Worm (Caenorhabditis elegans) whole organism, early embryonic: ENCODE measurements around the gene pir-1.

Source experiments
- B0310.2 ChIP-seq: sonication (generic microtip); optimal IDR thresholded peaks from 2 replicates; lab custom pipeline; 2016; ENCODE audit warnings: mild to moderate bottlenecking, missing genetic modification characterization, missing compliant biosample characterization
- F13C5.2 ChIP-seq: sonication (generic microtip); optimal IDR thresholded peaks from 2 replicates; lab custom pipeline; 2017; ENCODE audit warnings: mild to moderate bottlenecking, missing genetic modification characterization, inconsistent platforms, missing compliant biosample characterization
- aly-1 ChIP-seq: sonication (generic microtip); optimal IDR thresholded peaks from 2 replicates; lab custom pipeline; 2016; ENCODE audit warnings: missing genetic modification characterization, missing compliant biosample characterization
- ama-1 ChIP-seq: fragments of 150-350 bp; optimal IDR thresholded peaks from 2 replicates; lab custom pipeline; 2014
- ceh-13 ChIP-seq: fragments of 200-800 bp; sonication (Bioruptor generic); optimal IDR thresholded peaks from 2 replicates; lab custom pipeline; 2018; ENCODE audit warnings: mild to moderate bottlenecking, missing genetic modification characterization, missing compliant biosample characterization
- ceh-36 ChIP-seq: sonication (generic microtip); optimal IDR thresholded peaks from 2 replicates; lab custom pipeline; 2016; ENCODE audit warnings: missing genetic modification characterization, inconsistent platforms, missing compliant biosample characterization
- ets-7 ChIP-seq: sonication (generic microtip); optimal IDR thresholded peaks from 2 replicates; lab custom pipeline; 2016; ENCODE audit warnings: missing genotype, missing genetic modification characterization, missing compliant biosample characterization
- flt-1 ChIP-seq: fragments of 200-800 bp; sonication (Bioruptor generic); IDR thresholded peaks from 2 replicates; pipeline ENCODE4 v1.3.6; 2022; ENCODE audit warnings: missing genetic modification characterization, missing compliant biosample characterization
- hmbx-1 ChIP-seq: sonication (generic microtip); optimal IDR thresholded peaks from 2 replicates; lab custom pipeline; 2016; ENCODE audit warnings: mild to moderate bottlenecking, missing genetic modification characterization, missing compliant biosample characterization
- hmg-4 ChIP-seq: fragments of 200-800 bp; sonication (Bioruptor generic); optimal IDR thresholded peaks from 2 replicates; lab custom pipeline; 2018; ENCODE audit warnings: mild to moderate bottlenecking, missing genetic modification characterization, missing compliant biosample characterization
- hnd-1 ChIP-seq: sonication (generic microtip); optimal IDR thresholded peaks from 2 replicates; lab custom pipeline; 2016; ENCODE audit warnings: missing genetic modification characterization, missing compliant biosample characterization
- pes-1 ChIP-seq: fragments of 200-800 bp; sonication (Bioruptor generic); IDR thresholded peaks from 2 replicates; pipeline ENCODE4 v1.3.6; 2022; ENCODE audit warnings: missing genetic modification reagents, missing genetic modification characterization, missing compliant biosample characterization
- scrt-1 ChIP-seq: fragments of 200-800 bp; sonication (Bioruptor generic); IDR thresholded peaks from 2 replicates; pipeline ENCODE4 v1.3.6; 2022; ENCODE audit warnings: missing genetic modification characterization, missing compliant biosample characterization
- sea-1 ChIP-seq: fragments of 200-800 bp; sonication (Bioruptor generic); conservative IDR thresholded peaks from 2 replicates; pipeline ENCODE4 v1.3.6; 2022; ENCODE audit warnings: missing genetic modification characterization, missing compliant biosample characterization
- tbx-11 ChIP-seq: fragments of 200-800 bp; sonication (Bioruptor generic); IDR thresholded peaks from 2 replicates; pipeline ENCODE4 v1.3.6; 2022; ENCODE audit warnings: missing genetic modification characterization, missing compliant biosample characterization
- tbx-37 ChIP-seq: fragments of 200-800 bp; sonication (Bioruptor generic); conservative IDR thresholded peaks from 2 replicates; pipeline ENCODE4 v1.3.6; 2022; ENCODE audit warnings: missing genetic modification reagents, missing genetic modification characterization, missing compliant biosample characterization
- tra-4 ChIP-seq: sonication (generic microtip); optimal IDR thresholded peaks from 2 replicates; lab custom pipeline; 2017; ENCODE audit warnings: missing genetic modification characterization, missing compliant biosample characterization

Gene pir-1

DNA sequence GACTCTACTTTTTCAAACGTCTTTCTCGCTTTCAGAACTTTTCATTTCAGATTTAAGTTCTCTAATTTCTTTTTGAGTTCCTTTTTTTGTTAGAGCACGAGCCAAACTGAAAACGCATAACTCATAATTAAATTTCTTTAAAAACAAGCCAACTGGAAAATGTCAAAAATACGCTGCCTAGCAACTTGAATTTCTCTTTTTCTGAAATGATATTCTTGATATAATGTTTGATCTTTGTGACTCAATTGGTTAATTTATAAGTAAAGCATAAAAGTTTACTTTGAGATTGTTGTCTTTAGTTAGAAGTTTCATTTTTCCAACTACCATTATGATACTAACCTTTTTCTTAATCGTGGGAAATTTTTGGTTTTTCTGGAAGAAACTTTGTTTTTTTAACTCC lies 36.0 kb upstream of the pir-1 start:
- TF ChIP-seq sea-1 (GFP tag; lab: Robert Waterston, UW) = no peak
- no peak for TF ChIP-seq tbx-11 (GFP tag; lab: Robert Waterston, UW)
- TF ChIP-seq hmbx-1 = no peak
- no peak for TF ChIP-seq ama-1 (lab: Kevin White, UChicago)
- TF ChIP-seq B0310.2 (tag; lab: Kevin White, UChicago) = no peak
- no peak for TF ChIP-seq tbx-37 (GFP tag; lab: Robert Waterston, UW)
- no peak for TF ChIP-seq F13C5.2 (tag; lab: Kevin White, UChicago)
- TF ChIP-seq ets-7 = no peak
- no peak for TF ChIP-seq ceh-13
- TF ChIP-seq hnd-1 (tag; lab: Kevin White, UChicago) = no peak
- no peak for TF ChIP-seq scrt-1 (GFP tag; lab: Robert Waterston, UW)
- no peak for TF ChIP-seq hmg-4 (GFP tag; lab: Kevin White, UChicago)
- no peak for TF ChIP-seq tra-4 (tag; lab: Kevin White, UChicago)

- TF ChIP-seq ets-7 (no peak), aly-1 (tag; lab: Kevin White, UChicago) (no peak), sea-1 (GFP tag; lab: Robert Waterston, UW) (no peak), pes-1 (GFP tag; lab: Robert Waterston, UW) (no peak), hmg-4 (GFP tag; lab: Kevin White, UChicago) (no peak), ceh-36 (no peak), tbx-11 (GFP tag; lab: Robert Waterston, UW) (no peak), flt-1 (GFP tag; lab: Robert Waterston, UW) (no peak), ama-1 (lab: Kevin White, UChicago) (no peak), hmbx-1 (no peak), B0310.2 (tag; lab: Kevin White, UChicago) (no peak), hnd-1 (tag; lab: Kevin White, UChicago) (no peak), scrt-1 (GFP tag; lab: Robert Waterston, UW) (no peak), tra-4 (tag; lab: Kevin White, UChicago) (no peak), F13C5.2 (tag; lab: Kevin White, UChicago) (no peak)
Measured at ce11 chrII:9143795-9144194, 33.3 kb upstream of the pir-1 start.

ce11 chrII:9144366-9144765 lies 32.7 kb upstream of the pir-1 start:
- TF ChIP-seq tra-4 (tag; lab: Kevin White, UChicago) (no peak), aly-1 (tag; lab: Kevin White, UChicago) (no peak)

DNA sequence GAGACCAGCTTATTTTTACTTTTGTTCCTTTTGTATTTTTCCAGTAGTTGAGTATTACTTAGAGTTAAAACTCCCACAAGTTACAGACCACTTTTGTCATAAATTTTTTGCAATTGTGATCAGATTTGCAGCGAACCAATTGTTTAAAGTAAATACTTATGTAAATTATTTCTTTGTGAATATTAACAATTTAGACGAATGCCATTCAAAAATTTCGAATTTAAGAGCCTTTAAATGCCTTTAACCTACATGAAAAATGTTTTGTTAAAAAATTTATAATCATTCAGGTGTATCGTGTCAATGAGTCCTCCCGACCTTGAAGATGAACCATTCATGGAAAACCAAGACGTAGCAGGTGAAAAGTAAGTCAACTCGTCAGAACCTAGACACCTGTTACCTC lies 31.1 kb upstream of the pir-1 start, which contains the start of gene W07A12.4:
Gene W07A12.4 (plus strand): TSS at position 301 of the 400 bp plus-strand sequence.
- TF ChIP-seq ceh-13 = no peak
- no peak for TF ChIP-seq flt-1 (GFP tag; lab: Robert Waterston, UW)
- TF ChIP-seq hmbx-1 = no peak
- no peak for TF ChIP-seq ama-1 (lab: Kevin White, UChicago)
- TF ChIP-seq F13C5.2 (tag; lab: Kevin White, UChicago) = no peak
- no peak for TF ChIP-seq tbx-11 (GFP tag; lab: Robert Waterston, UW)
- no peak for TF ChIP-seq ets-7
- no peak for TF ChIP-seq hnd-1 (tag; lab: Kevin White, UChicago)
- TF ChIP-seq hmg-4 (GFP tag; lab: Kevin White, UChicago) = no peak
- TF ChIP-seq sea-1 (GFP tag; lab: Robert Waterston, UW) = no peak
- TF ChIP-seq pes-1 (GFP tag; lab: Robert Waterston, UW) = no peak
- no peak for TF ChIP-seq tra-4 (tag; lab: Kevin White, UChicago)
- no peak for TF ChIP-seq scrt-1 (GFP tag; lab: Robert Waterston, UW)

DNA sequence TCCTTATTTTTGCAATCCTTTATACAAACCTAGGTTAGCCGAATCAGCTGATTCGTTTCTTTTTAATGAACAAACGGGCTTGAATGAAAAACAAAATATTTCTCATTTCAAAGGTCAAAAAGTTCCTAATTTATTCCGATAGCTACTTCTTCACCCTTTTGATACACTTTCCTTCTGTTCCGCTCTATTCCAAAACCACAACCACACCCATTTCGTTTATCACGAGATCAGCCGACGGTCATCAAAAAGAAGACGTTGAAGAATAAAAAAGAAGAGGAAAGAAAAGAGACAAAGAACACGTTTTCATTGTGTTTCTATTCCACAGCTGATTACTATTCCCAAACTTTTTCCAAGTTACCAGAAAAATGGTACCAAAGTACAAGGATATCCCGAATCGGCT lies 29.0 kb upstream of the pir-1 start:
- TF ChIP-seq scrt-1 (GFP tag; lab: Robert Waterston, UW) = no peak
- TF ChIP-seq flt-1 (GFP tag; lab: Robert Waterston, UW) = no peak
- no peak for TF ChIP-seq hmbx-1
- TF ChIP-seq aly-1 (tag; lab: Kevin White, UChicago) = no peak
- no peak for TF ChIP-seq hmg-4 (GFP tag; lab: Kevin White, UChicago)
- no peak for TF ChIP-seq ceh-36
- no peak for TF ChIP-seq ceh-13
- TF ChIP-seq sea-1 (GFP tag; lab: Robert Waterston, UW) = no peak
- no peak for TF ChIP-seq tbx-37 (GFP tag; lab: Robert Waterston, UW)
- TF ChIP-seq ets-7 = no peak

- TF ChIP-seq ceh-13 (no peak), pes-1 (GFP tag; lab: Robert Waterston, UW) (no peak), ceh-36 (no peak), ets-7 (no peak), aly-1 (tag; lab: Kevin White, UChicago) (no peak), tbx-37 (GFP tag; lab: Robert Waterston, UW) (no peak), tbx-11 (GFP tag; lab: Robert Waterston, UW) (no peak), hnd-1 (tag; lab: Kevin White, UChicago) (no peak), hmg-4 (GFP tag; lab: Kevin White, UChicago) (no peak), flt-1 (GFP tag; lab: Robert Waterston, UW) (no peak), tra-4 (tag; lab: Kevin White, UChicago) (no peak), hmbx-1 (no peak), sea-1 (GFP tag; lab: Robert Waterston, UW) (no peak)
Measured at ce11 chrII:9152231-9152630, 24.9 kb upstream of the pir-1 start, which contains the start of gene col-78. Gene col-78 (plus strand): TSS chrII:9152531.

- no peak for TF ChIP-seq F13C5.2 (tag; lab: Kevin White, UChicago)
- no peak for TF ChIP-seq aly-1 (tag; lab: Kevin White, UChicago)
- TF ChIP-seq tbx-37 (GFP tag; lab: Robert Waterston, UW) = no peak
Measured at ce11 chrII:9154339-9154738, 22.8 kb upstream of the pir-1 start.

DNA sequence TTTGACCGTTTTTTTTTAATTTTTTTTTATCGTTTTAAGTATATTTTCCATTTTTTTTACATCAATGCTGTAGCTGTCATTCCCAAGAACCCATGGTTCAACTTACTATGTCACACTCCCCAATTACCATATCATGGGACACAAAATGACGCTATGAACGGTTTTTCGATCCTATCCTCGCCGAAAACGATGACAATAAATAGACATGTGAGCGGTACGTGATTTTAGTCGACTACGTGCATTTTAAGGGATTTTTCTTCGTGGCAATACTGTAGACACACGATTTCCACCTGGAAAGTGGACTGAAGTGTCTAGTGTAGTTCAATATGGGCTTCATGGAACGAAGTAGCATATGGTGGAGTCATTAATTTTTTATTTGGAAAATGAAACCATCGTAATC lies 20.8 kb upstream of the pir-1 start:
- TF ChIP-seq F13C5.2 (tag; lab: Kevin White, UChicago) = no peak
- no peak for TF ChIP-seq hnd-1 (tag; lab: Kevin White, UChicago)
- TF ChIP-seq ceh-13 = no peak
- TF ChIP-seq hmg-4 (GFP tag; lab: Kevin White, UChicago) = no peak
- TF ChIP-seq hmbx-1 = no peak
- no peak for TF ChIP-seq ama-1 (lab: Kevin White, UChicago)
- TF ChIP-seq tbx-37 (GFP tag; lab: Robert Waterston, UW) = no peak
- no peak for TF ChIP-seq scrt-1 (GFP tag; lab: Robert Waterston, UW)
- TF ChIP-seq ceh-36 = no peak
- TF ChIP-seq B0310.2 (tag; lab: Kevin White, UChicago) = no peak
- TF ChIP-seq tra-4 (tag; lab: Kevin White, UChicago) = no peak
- TF ChIP-seq aly-1 (tag; lab: Kevin White, UChicago) = no peak
- TF ChIP-seq ets-7 = no peak
- no peak for TF ChIP-seq tbx-11 (GFP tag; lab: Robert Waterston, UW)
- no peak for TF ChIP-seq flt-1 (GFP tag; lab: Robert Waterston, UW)
- no peak for TF ChIP-seq pes-1 (GFP tag; lab: Robert Waterston, UW)
- TF ChIP-seq sea-1 (GFP tag; lab: Robert Waterston, UW) = no peak
